Fruit fly (Drosophila melanogaster) ovary, adult (tissue): ENCODE measurements around the gene AstA-R1.

Experiments
- CG17801 ChIP-seq: fragments of 200-800 bp; optimal IDR thresholded peaks from 2 replicates; lab custom pipeline; 2019; ENCODE audit warnings: missing biosample characterization, mild to moderate bottlenecking, missing genetic modification characterization, moderate library complexity; ENCODE audit not compliant: partially characterized antibody

The AstA-R1 gene

dm6 chrX:3667199-3667671 is 92.9 kb downstream of the AstA-R1 start, which contains the start of gene Ilp7:
Gene Ilp7, plus strand, starts transcription at chrX:3667621.
- TF ChIP-seq CG17801 (GFP tag; lab: Kevin White, UChicago) = peak; percentile 94

- no peak for TF ChIP-seq CG17801 (GFP tag; lab: Kevin White, UChicago)
These were observed 97.2 kb downstream of the AstA-R1 start, which contains the start of the genes Parg and Mnt for dm6 chrX:3671469-3672094. Gene Parg, minus strand, starts transcription at chrX:3671502. Gene Mnt, plus strand, starts transcription at chrX:3671801.

- TF ChIP-seq CG17801 (GFP tag; lab: Kevin White, UChicago) = peak; percentile 51
These were observed 98.0 kb downstream of the AstA-R1 start for dm6 chrX:3672095-3672995.

dm6 chrX:3673710-3674344 is 99.5 kb downstream of the AstA-R1 start:
- TF ChIP-seq CG17801 (GFP tag; lab: Kevin White, UChicago) = peak; percentile 82

- TF ChIP-seq CG17801 (GFP tag; lab: Kevin White, UChicago) = no peak
These were observed 100.5 kb downstream of the AstA-R1 start for dm6 chrX:3674829-3675228.

- peak; percentile 52 for TF ChIP-seq CG17801 (GFP tag; lab: Kevin White, UChicago)
These were observed 101.2 kb downstream of the AstA-R1 start for dm6 chrX:3675538-3675937.

- TF ChIP-seq CG17801 (GFP tag; lab: Kevin White, UChicago) = peak; percentile 85
These were observed 102.3 kb downstream of the AstA-R1 start for dm6 chrX:3676469-3677155.

- TF ChIP-seq CG17801 (GFP tag; lab: Kevin White, UChicago) = peak; percentile 55
These were observed 103.0 kb downstream of the AstA-R1 start for dm6 chrX:3677156-3677846.

- TF ChIP-seq CG17801 (GFP tag; lab: Kevin White, UChicago) = peak; percentile 89
These were observed 103.6 kb downstream of the AstA-R1 start for dm6 chrX:3677847-3678411.

- peak; percentile 6 for TF ChIP-seq CG17801 (GFP tag; lab: Kevin White, UChicago)
These were observed 105.8 kb downstream of the AstA-R1 start for dm6 chrX:3679921-3680702.

- TF ChIP-seq CG17801 (GFP tag; lab: Kevin White, UChicago) = no peak
These were observed 106.5 kb downstream of the AstA-R1 start for dm6 chrX:3680703-3681270.

- peak; percentile 90 for TF ChIP-seq CG17801 (GFP tag; lab: Kevin White, UChicago)
These were observed 107.6 kb downstream of the AstA-R1 start for dm6 chrX:3681729-3682482.
